Worm (Caenorhabditis elegans) whole organism, L1 larva: ENCODE results near the gene brf-1.

Source experiments
- ceh-82 ChIP-seq, 3 experiments: fragments of 150-350 bp in 1 of 3; sonication (generic microtip) in 2 of 3; optimal IDR thresholded peaks; 2 replicates each; lab custom pipeline; 2014 to 2017; ENCODE audit warnings: missing biosample characterization in 3 of 3, missing genetic modification characterization in 3 of 3
- hlh-4 ChIP-seq: sonication (generic microtip); optimal IDR thresholded peaks from 2 replicates; lab custom pipeline; 2016; ENCODE audit warnings: mild to moderate bottlenecking, missing genetic modification characterization, missing compliant biosample characterization
- nhr-76 ChIP-seq: sonication (generic microtip); optimal IDR thresholded peaks from 2 replicates; lab custom pipeline; 2017; ENCODE audit warnings: missing biosample characterization, missing genetic modification characterization
- tbx-2 ChIP-seq: sonication (generic microtip); optimal IDR thresholded peaks from 2 replicates; lab custom pipeline; 2016; ENCODE audit warnings: missing genetic modification characterization, missing compliant biosample characterization
- unc-62 ChIP-seq: fragments of 150-350 bp; optimal IDR thresholded peaks from 2 replicates; lab custom pipeline; 2014; ENCODE audit warnings: missing biosample characterization, missing genetic modification reagents, missing genetic modification characterization

DNA sequence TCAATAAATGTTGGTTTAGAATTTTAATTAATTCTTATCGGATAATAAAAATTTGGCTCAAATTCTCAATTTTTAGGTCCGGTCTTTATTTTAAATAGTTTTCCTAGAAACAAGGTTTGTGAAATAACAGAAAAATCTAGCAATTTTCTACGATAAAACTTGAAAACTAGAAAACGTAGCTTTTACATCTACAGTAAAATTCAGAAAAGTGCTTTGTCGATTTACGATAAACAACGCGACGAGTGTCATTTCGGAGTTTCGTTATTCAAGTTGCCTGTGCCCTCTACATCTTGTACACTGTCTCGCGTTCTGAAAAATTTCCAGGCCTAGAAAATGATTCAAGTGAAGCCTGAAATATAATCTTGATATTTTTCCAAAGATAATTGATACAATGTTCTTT lies 51.1 kb downstream of the brf-1 start:
- TF ChIP-seq ceh-82 (tag; optimal IDR thresholded peaks at IDR 0.05; lab: Kevin White, UChicago) (peak in 1 of 3 experiments; percentile 37), tbx-2 (tag; lab: Kevin White, UChicago) (no peak), nhr-76 (tag; lab: Kevin White, UChicago) (no peak), hlh-4 (tag; lab: Kevin White, UChicago) (no peak), unc-62 (no peak)
